Worm (Caenorhabditis elegans) whole organism, L3 larva: Measurements from ENCODE around the gene F35E8.10.

Experiments
- R02D3.7 ChIP-seq: fragments of 150-350 bp; optimal IDR thresholded peaks from 2 replicates; lab custom pipeline; 2014; ENCODE audit warnings: missing biosample characterization, missing genetic modification characterization
- ZK546.5 ChIP-seq: sonication (generic microtip); optimal IDR thresholded peaks from 2 replicates; lab custom pipeline; 2017; ENCODE audit warnings: missing biosample characterization, missing genetic modification characterization
- ama-1 ChIP-seq: fragments of 150-350 bp; optimal IDR thresholded peaks from 2 replicates; lab custom pipeline; 2018
- ceh-16 ChIP-seq: sonication (generic microtip); optimal IDR thresholded peaks from 2 replicates; lab custom pipeline; 2017; ENCODE audit warnings: missing biosample characterization, missing genetic modification characterization
- ceh-28 ChIP-seq: fragments of 150-350 bp; optimal IDR thresholded peaks from 2 replicates; lab custom pipeline; 2014; ENCODE audit warnings: missing biosample characterization, missing genetic modification reagents, missing genetic modification characterization
- ceh-82 ChIP-seq: fragments of 150-350 bp; optimal IDR thresholded peaks from 2 replicates; lab custom pipeline; 2014; ENCODE audit warnings: missing biosample characterization, missing genetic modification characterization
- ceh-9 ChIP-seq: sonication (generic microtip); optimal IDR thresholded peaks from 2 replicates; lab custom pipeline; 2018; ENCODE audit warnings: missing biosample characterization, missing genetic modification characterization
- daf-12 ChIP-seq: fragments of 150-350 bp; optimal IDR thresholded peaks from 2 replicates; lab custom pipeline; 2014; ENCODE audit warnings: missing biosample characterization, missing genetic modification reagents, missing genetic modification characterization
- egl-27 ChIP-seq: sonication (generic microtip); optimal IDR thresholded peaks from 4 replicates; lab custom pipeline; 2017; ENCODE audit warnings: missing biosample characterization, missing genetic modification reagents, missing genetic modification characterization
- egl-5 ChIP-seq: fragments of 150-350 bp; optimal IDR thresholded peaks from 2 replicates; lab custom pipeline; 2017; ENCODE audit warnings: missing biosample characterization, missing genetic modification reagents, missing genetic modification characterization, inconsistent platforms
- elt-1 ChIP-seq: fragments of 150-350 bp; optimal IDR thresholded peaks from 2 replicates; lab custom pipeline; 2014; ENCODE audit warnings: missing biosample characterization, missing genetic modification characterization
- elt-2 ChIP-seq: sonication (generic microtip); optimal IDR thresholded peaks from 2 replicates; lab custom pipeline; 2016; ENCODE audit warnings: missing genetic modification reagents, mild to moderate bottlenecking, missing genetic modification characterization, missing compliant biosample characterization
- elt-3 ChIP-seq, 3 experiments: fragments of 150-350 bp in 1 of 3; sonication (generic microtip) in 2 of 3; optimal IDR thresholded peaks; 2 replicates in 2 of 3; 4 replicates in 1 of 3; lab custom pipeline; 2014 to 2017; ENCODE audit warnings: missing biosample characterization in 3 of 3, missing genetic modification characterization in 3 of 3
- eor-1 ChIP-seq, 2 experiments: fragments of 150-350 bp; optimal IDR thresholded peaks; 2 replicates each; lab custom pipeline; 2014 to 2018; ENCODE audit warnings: missing biosample characterization in 2 of 2, missing genetic modification characterization in 2 of 2
- fkh-2 ChIP-seq: fragments of 150-350 bp; optimal IDR thresholded peaks from 2 replicates; lab custom pipeline; 2014; ENCODE audit warnings: missing biosample characterization, missing genetic modification reagents, missing genetic modification characterization
- fos-1 ChIP-seq: fragments of 150-350 bp; optimal IDR thresholded peaks from 2 replicates; lab custom pipeline; 2014; ENCODE audit warnings: missing biosample characterization, missing genetic modification characterization
- lin-15B ChIP-seq: fragments of 150-350 bp; optimal IDR thresholded peaks from 2 replicates; lab custom pipeline; 2014; ENCODE audit warnings: missing biosample characterization, missing genetic modification characterization
- lin-39 ChIP-seq: fragments of 150-350 bp; optimal IDR thresholded peaks from 2 replicates; lab custom pipeline; 2018; ENCODE audit warnings: missing biosample characterization, missing genetic modification reagents, missing genetic modification characterization
- mdl-1 ChIP-seq: fragments of 150-350 bp; optimal IDR thresholded peaks from 2 replicates; lab custom pipeline; 2014; ENCODE audit warnings: missing biosample characterization, missing genetic modification characterization
- mml-1 ChIP-seq: fragments of 150-350 bp; sonication (generic microtip); optimal IDR thresholded peaks from 3 replicates; lab custom pipeline; 2014; ENCODE audit warnings: missing biosample characterization, missing genetic modification characterization
- nfya-1 ChIP-seq: sonication (generic microtip); optimal IDR thresholded peaks from 2 replicates; lab custom pipeline; 2017; ENCODE audit warnings: missing genetic modification characterization, mild to moderate bottlenecking, missing compliant biosample characterization, antibody characterized with exemption, moderate library complexity; ENCODE audit not compliant: insufficient read depth
- nhr-11 ChIP-seq: fragments of 150-350 bp; optimal IDR thresholded peaks from 2 replicates; lab custom pipeline; 2014; ENCODE audit warnings: missing biosample characterization, missing genetic modification characterization
- nhr-23 ChIP-seq: fragments of 150-350 bp; optimal IDR thresholded peaks from 2 replicates; lab custom pipeline; 2014; ENCODE audit warnings: missing biosample characterization, missing genetic modification reagents, missing genetic modification characterization
- nhr-237 ChIP-seq: fragments of 150-350 bp; optimal IDR thresholded peaks from 2 replicates; lab custom pipeline; 2014; ENCODE audit warnings: missing biosample characterization, missing genetic modification characterization
- nhr-25 ChIP-seq: sonication (generic microtip); optimal IDR thresholded peaks from 2 replicates; lab custom pipeline; 2017; ENCODE audit warnings: missing biosample characterization, missing genetic modification characterization
- nhr-28 ChIP-seq: fragments of 150-350 bp; optimal IDR thresholded peaks from 2 replicates; lab custom pipeline; 2014; ENCODE audit warnings: missing biosample characterization, missing genetic modification characterization
- nhr-43 ChIP-seq: sonication (generic microtip); optimal IDR thresholded peaks from 2 replicates; lab custom pipeline; 2016; ENCODE audit warnings: mild to moderate bottlenecking, missing genetic modification characterization, missing compliant biosample characterization; ENCODE audit not compliant: poor library complexity, severe bottlenecking
- nhr-67 ChIP-seq: fragments of 150-350 bp; optimal IDR thresholded peaks from 2 replicates; lab custom pipeline; 2014; ENCODE audit warnings: missing biosample characterization, missing genetic modification characterization
- nhr-76 ChIP-seq: fragments of 150-350 bp; sonication (generic microtip); optimal IDR thresholded peaks from 5 replicates; lab custom pipeline; 2014; ENCODE audit warnings: missing biosample characterization, missing genetic modification characterization
- pha-4 ChIP-seq: fragments of 150-350 bp; optimal IDR thresholded peaks from 2 replicates; lab custom pipeline; 2014; ENCODE audit warnings: missing biosample characterization, missing genetic modification reagents, missing genetic modification characterization
- pqm-1 ChIP-seq: fragments of 150-350 bp; optimal IDR thresholded peaks from 2 replicates; lab custom pipeline; 2017; ENCODE audit warnings: missing biosample characterization, missing genetic modification characterization, inconsistent platforms
- sea-2 ChIP-seq: fragments of 150-350 bp; sonication (generic microtip); optimal IDR thresholded peaks from 4 replicates; lab custom pipeline; 2014; ENCODE audit warnings: missing biosample characterization, missing genetic modification reagents, missing genetic modification characterization
- skn-1 ChIP-seq: fragments of 150-350 bp; optimal IDR thresholded peaks from 2 replicates; lab custom pipeline; 2014; ENCODE audit warnings: missing biosample characterization, missing genetic modification characterization
- snpc-4 ChIP-seq: fragments of 150-350 bp; optimal IDR thresholded peaks from 2 replicates; lab custom pipeline; 2014; ENCODE audit warnings: missing biosample characterization, missing genetic modification characterization
- tbx-2 ChIP-seq: sonication (generic microtip); optimal IDR thresholded peaks from 2 replicates; lab custom pipeline; 2016; ENCODE audit warnings: mild to moderate bottlenecking, missing genetic modification characterization, missing compliant biosample characterization
- unc-39 ChIP-seq: sonication (generic microtip); optimal IDR thresholded peaks from 4 replicates; lab custom pipeline; 2017; ENCODE audit warnings: missing biosample characterization, missing genetic modification characterization
- unc-62 ChIP-seq: fragments of 150-350 bp; sonication (generic microtip); optimal IDR thresholded peaks from 4 replicates; lab custom pipeline; 2014; ENCODE audit warnings: missing biosample characterization, missing genetic modification reagents, missing genetic modification characterization
- zag-1 ChIP-seq: fragments of 150-350 bp; optimal IDR thresholded peaks from 2 replicates; lab custom pipeline; 2014; ENCODE audit warnings: missing biosample characterization, missing genetic modification characterization
- ztf-11 ChIP-seq: fragments of 150-350 bp; optimal IDR thresholded peaks from 2 replicates; lab custom pipeline; 2014; ENCODE audit warnings: missing biosample characterization, missing genetic modification characterization
- ztf-4 ChIP-seq: fragments of 150-350 bp; optimal IDR thresholded peaks from 2 replicates; lab custom pipeline; 2014; ENCODE audit warnings: missing biosample characterization, missing genetic modification characterization

F35E8.10 gene

ce11 chrV:15912677-15913076 is 7.5 kb downstream of the F35E8.10 start:
- TF ChIP-seq nhr-25 (tag; lab: Kevin White, UChicago), result no peak

ce11 chrV:15911848-15912247 is 8.3 kb downstream of the F35E8.10 start, which contains the start of gene F35E8.6:
F35E8.6 (plus strand) TSS chrV:15912148.
- TF ChIP-seq ceh-16 (tag; lab: Kevin White, UChicago) (no peak), mdl-1 (tag; lab: Kevin White, UChicago) (no peak), nhr-237 (no peak), unc-62 (no peak), lin-39 (tag; lab: Kevin White, UChicago) (no peak), tbx-2 (no peak), egl-5 (tag; lab: Kevin White, UChicago) (no peak), ZK546.5 (tag; lab: Kevin White, UChicago) (no peak), nhr-25 (tag; lab: Kevin White, UChicago) (no peak), ceh-28 (tag; lab: Kevin White, UChicago) (no peak), eor-1 (tag; optimal IDR thresholded peaks at IDR 0.05; lab: Kevin White, UChicago) (no peak), nhr-43 (tag; lab: Kevin White, UChicago) (no peak)
- TF ChIP-seq, all 47 proteins: peak for 0

- peak; percentile 27 for TF ChIP-seq elt-2 (tag; lab: Kevin White, UChicago)
These were observed 14.6 kb downstream of the F35E8.10 start, which contains the start of the genes F35E8.1 and F35E8.2 for ce11 chrV:15905530-15905929. F35E8.1 (minus strand) TSS chrV:15905630. F35E8.2 (plus strand) TSS chrV:15905661.

- TF ChIP-seq elt-2 (tag; lab: Kevin White, UChicago), result no peak
- TF ChIP-seq ceh-9, result no peak
- TF ChIP-seq nhr-23 (tag; lab: Kevin White, UChicago), result no peak
- no peak for TF ChIP-seq R02D3.7 (tag; lab: Kevin White, UChicago)
- no peak for TF ChIP-seq unc-62
- TF ChIP-seq ama-1 (lab: Kevin White, UChicago), result no peak
- TF ChIP-seq sea-2, result no peak
- no peak for TF ChIP-seq nhr-28 (tag; lab: Kevin White, UChicago)
- no peak for TF ChIP-seq lin-39 (tag; lab: Kevin White, UChicago)
- TF ChIP-seq nhr-76 (tag; lab: Kevin White, UChicago), result no peak
- no peak for TF ChIP-seq nfya-1 (tag; lab: Kevin White, UChicago)
- TF ChIP-seq egl-27 (tag; lab: Kevin White, UChicago), result no peak
These were observed 19.6 kb downstream of the F35E8.10 start for ce11 chrV:15900564-15900963.

- no peak for TF ChIP-seq egl-27 (tag; lab: Kevin White, UChicago)
- TF ChIP-seq elt-2 (tag; lab: Kevin White, UChicago), result no peak
- TF ChIP-seq snpc-4 (tag; lab: Kevin White, UChicago), result no peak
- TF ChIP-seq ama-1 (lab: Kevin White, UChicago), result no peak
- no peak for TF ChIP-seq egl-5 (tag; lab: Kevin White, UChicago)
- no peak for TF ChIP-seq lin-39 (tag; lab: Kevin White, UChicago)
- no peak for TF ChIP-seq ceh-82 (tag; lab: Kevin White, UChicago)
- no peak for TF ChIP-seq zag-1 (tag; lab: Kevin White, UChicago)
- TF ChIP-seq elt-1 (tag; lab: Kevin White, UChicago), result no peak
- no peak for TF ChIP-seq lin-15B (tag; lab: Kevin White, UChicago)
- no peak for TF ChIP-seq nhr-76 (tag; lab: Kevin White, UChicago)
- no peak for TF ChIP-seq eor-1 (tag; optimal IDR thresholded peaks at IDR 0.05; lab: Kevin White, UChicago)
- no peak for TF ChIP-seq ztf-4 (tag; lab: Kevin White, UChicago)
- TF ChIP-seq nhr-25 (tag; lab: Kevin White, UChicago), result no peak
- TF ChIP-seq skn-1 (tag; lab: Kevin White, UChicago), result no peak
- no peak for TF ChIP-seq fos-1 (tag; lab: Kevin White, UChicago)
These were observed 20.5 kb downstream of the F35E8.10 start, which contains the start of gene T06C12.14 for ce11 chrV:15899696-15900095. T06C12.14 (plus strand) TSS chrV:15899996.

- TF ChIP-seq fkh-2 (tag; lab: Kevin White, UChicago) (no peak), snpc-4 (tag; lab: Kevin White, UChicago) (no peak), mml-1 (tag; lab: Kevin White, UChicago) (no peak), nhr-67 (no peak), pha-4 (tag; lab: Kevin White, UChicago) (no peak), ama-1 (lab: Kevin White, UChicago) (no peak), nhr-76 (tag; lab: Kevin White, UChicago) (no peak), elt-3 (tag; optimal IDR thresholded peaks at IDR 0.05; lab: Kevin White, UChicago) (no peak), sea-2 (no peak), pqm-1 (tag; lab: Kevin White, UChicago) (no peak), unc-39 (tag; lab: Kevin White, UChicago) (no peak), ceh-82 (tag; lab: Kevin White, UChicago) (no peak), nhr-11 (no peak), daf-12 (no peak), ceh-16 (tag; lab: Kevin White, UChicago) (no peak), nhr-23 (tag; lab: Kevin White, UChicago) (no peak), lin-15B (tag; lab: Kevin White, UChicago) (no peak), mdl-1 (tag; lab: Kevin White, UChicago) (no peak), ztf-11 (tag; lab: Kevin White, UChicago) (no peak), nhr-25 (tag; lab: Kevin White, UChicago) (no peak)
These were observed 22.5 kb downstream of the F35E8.10 start, which contains the start of gene str-60 for ce11 chrV:15897696-15898095. str-60 (plus strand) TSS chrV:15897996.
